Worm (Caenorhabditis elegans) whole organism, early embryonic: ENCODE measurements around the gene C08A9.3.

ENCODE experiments used
- F13C5.2 ChIP-seq: sonication (generic microtip); optimal IDR thresholded peaks from 2 replicates; lab custom pipeline; 2017; ENCODE audit warnings: mild to moderate bottlenecking, missing genetic modification characterization, inconsistent platforms, missing compliant biosample characterization
- ama-1 ChIP-seq: fragments of 150-350 bp; optimal IDR thresholded peaks from 2 replicates; lab custom pipeline; 2014
- ets-7 ChIP-seq: sonication (generic microtip); optimal IDR thresholded peaks from 2 replicates; lab custom pipeline; 2016; ENCODE audit warnings: missing genotype, missing genetic modification characterization, missing compliant biosample characterization
- flt-1 ChIP-seq: fragments of 200-800 bp; sonication (Bioruptor generic); IDR thresholded peaks from 2 replicates; pipeline ENCODE4 v1.3.6; 2022; ENCODE audit warnings: missing genetic modification characterization, missing compliant biosample characterization
- hnd-1 ChIP-seq: sonication (generic microtip); optimal IDR thresholded peaks from 2 replicates; lab custom pipeline; 2016; ENCODE audit warnings: missing genetic modification characterization, missing compliant biosample characterization
- tbx-11 ChIP-seq: fragments of 200-800 bp; sonication (Bioruptor generic); IDR thresholded peaks from 2 replicates; pipeline ENCODE4 v1.3.6; 2022; ENCODE audit warnings: missing genetic modification characterization, missing compliant biosample characterization
- tbx-37 ChIP-seq: fragments of 200-800 bp; sonication (Bioruptor generic); conservative IDR thresholded peaks from 2 replicates; pipeline ENCODE4 v1.3.6; 2022; ENCODE audit warnings: missing genetic modification reagents, missing genetic modification characterization, missing compliant biosample characterization

DNA sequence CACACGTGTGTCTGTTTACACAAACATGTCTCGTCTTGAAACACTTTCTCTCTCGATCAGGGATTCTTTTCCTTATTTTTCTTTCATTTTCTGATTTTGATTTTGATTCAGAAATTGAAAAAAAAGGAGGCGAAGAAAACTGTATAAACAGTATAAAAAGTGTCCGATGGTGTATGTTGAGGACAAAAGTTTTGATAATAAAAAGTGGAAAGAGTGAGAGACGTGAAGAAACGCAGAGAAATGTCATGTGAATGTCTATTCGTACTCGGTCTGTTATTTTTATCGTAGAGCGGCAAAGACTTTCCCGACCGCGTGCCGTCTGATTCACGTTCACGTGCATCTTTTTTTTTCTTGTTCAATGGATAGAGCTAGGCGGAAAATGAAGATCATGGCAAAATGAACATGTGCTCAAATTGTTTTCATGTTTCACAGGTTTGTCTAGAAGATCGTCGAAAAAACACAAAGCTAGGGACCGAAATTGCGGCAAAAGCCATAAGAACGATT lies 29.3 kb downstream of the C08A9.3 start:
- TF ChIP-seq hnd-1 (tag; lab: Kevin White, UChicago) (no peak), F13C5.2 (tag; lab: Kevin White, UChicago) (no peak), tbx-37 (GFP tag; lab: Robert Waterston, UW) (no peak), flt-1 (no peak), tbx-11 (no peak), ets-7 (tag; lab: Kevin White, UChicago) (no peak), ama-1 (lab: Kevin White, UChicago) (no peak)
